Worm (Caenorhabditis elegans) whole organism, young adult: ENCODE measurements around the gene rpap-2.

Experiments used
- C06A6.2 ChIP-seq: fragments of 200-800 bp; sonication (Bioruptor generic); conservative IDR thresholded peaks from 2 replicates; pipeline ENCODE4 v1.3.6; 2022; ENCODE audit warnings: missing genetic modification characterization, missing compliant biosample characterization
- F23B12.7 ChIP-seq: sonication (generic microtip); optimal IDR thresholded peaks from 2 replicates; lab custom pipeline; 2017; ENCODE audit warnings: missing genetic modification characterization, mild to moderate bottlenecking, missing compliant biosample characterization, antibody characterized with exemption, moderate library complexity; ENCODE audit not compliant: insufficient read depth
- F33H1.4 ChIP-seq: fragments of 200-800 bp; sonication (Bioruptor generic); IDR thresholded peaks from 2 replicates; pipeline ENCODE4 v1.3.6; 2022; ENCODE audit warnings: missing genetic modification reagents, missing genetic modification characterization, missing compliant biosample characterization
- F52B5.7 ChIP-seq: sonication (generic microtip); optimal IDR thresholded peaks from 2 replicates; lab custom pipeline; 2016; ENCODE audit warnings: mild to moderate bottlenecking, missing genetic modification characterization, missing compliant biosample characterization
- T26A5.8 ChIP-seq: sonication (generic microtip); optimal IDR thresholded peaks from 2 replicates; lab custom pipeline; 2016; ENCODE audit warnings: missing genetic modification characterization, missing compliant biosample characterization
- Y56A3A.18 ChIP-seq: fragments of 200-800 bp; sonication (Bioruptor generic); IDR thresholded peaks from 2 replicates; pipeline ENCODE4 v1.3.6; 2022; ENCODE audit warnings: missing genetic modification reagents, missing genetic modification characterization, missing compliant biosample characterization
- Y95B8A.8 ChIP-seq: fragments of 200-800 bp; sonication (Bioruptor generic); IDR thresholded peaks from 2 replicates; pipeline ENCODE4 v1.3.6; 2022; ENCODE audit warnings: missing genetic modification reagents, missing genetic modification characterization, missing compliant biosample characterization
- ZK185.1 ChIP-seq: sonication (generic microtip); optimal IDR thresholded peaks from 2 replicates; lab custom pipeline; 2016; ENCODE audit warnings: mild to moderate bottlenecking, missing genetic modification characterization, missing compliant biosample characterization; ENCODE audit not compliant: poor library complexity, severe bottlenecking
- aptf-2 ChIP-seq: fragments of 200-800 bp; sonication (Bioruptor generic); conservative IDR thresholded peaks from 2 replicates; pipeline ENCODE4 v1.3.6; 2022; ENCODE audit warnings: missing genetic modification reagents, missing genetic modification characterization, missing compliant biosample characterization
- aptf-3 ChIP-seq: fragments of 200-800 bp; sonication (Bioruptor generic); IDR thresholded peaks from 2 replicates; pipeline ENCODE4 v1.3.6; 2022; ENCODE audit warnings: missing genetic modification characterization, missing compliant biosample characterization
- attf-3 ChIP-seq: fragments of 200-800 bp; sonication (Bioruptor generic); conservative IDR thresholded peaks from 2 replicates; pipeline ENCODE4 v1.3.6; 2022; ENCODE audit warnings: missing genetic modification reagents, missing genetic modification characterization, missing compliant biosample characterization
- attf-6 ChIP-seq: fragments of 200-800 bp; sonication (Bioruptor generic); IDR thresholded peaks from 2 replicates; pipeline ENCODE4 v1.3.6; 2022; ENCODE audit warnings: missing genetic modification reagents, missing genetic modification characterization, missing compliant biosample characterization
- bed-2 ChIP-seq: fragments of 200-800 bp; sonication (Bioruptor generic); IDR thresholded peaks from 2 replicates; pipeline ENCODE4 v1.3.6; 2022; ENCODE audit warnings: missing genetic modification reagents, missing genetic modification characterization, missing compliant biosample characterization
- ccch-3 ChIP-seq: fragments of 200-800 bp; sonication (Bioruptor generic); optimal IDR thresholded peaks from 2 replicates; lab custom pipeline; 2018; ENCODE audit warnings: mild to moderate bottlenecking, missing genetic modification characterization, missing compliant biosample characterization
- cebp-2 ChIP-seq: fragments of 200-800 bp; sonication (Bioruptor generic); IDR thresholded peaks from 2 replicates; pipeline ENCODE4 v1.3.6; 2022; ENCODE audit warnings: missing genetic modification characterization, missing compliant biosample characterization
- ceh-40 ChIP-seq: fragments of 200-800 bp; sonication (Bioruptor generic); IDR thresholded peaks from 2 replicates; pipeline ENCODE4 v1.3.6; 2022; ENCODE audit warnings: missing genetic modification characterization, missing compliant biosample characterization
- ceh-79 ChIP-seq: sonication (generic microtip); optimal IDR thresholded peaks from 2 replicates; lab custom pipeline; 2017; ENCODE audit warnings: mild to moderate bottlenecking, missing genetic modification characterization, missing compliant biosample characterization
- chd-7 ChIP-seq: sonication (generic microtip); optimal IDR thresholded peaks from 2 replicates; lab custom pipeline; 2016; ENCODE audit warnings: mild to moderate bottlenecking, missing genetic modification characterization, moderate library complexity, missing compliant biosample characterization
- egl-18 ChIP-seq: fragments of 200-800 bp; sonication (Bioruptor generic); IDR thresholded peaks from 2 replicates; pipeline ENCODE4 v1.3.6; 2022; ENCODE audit warnings: missing genetic modification reagents, missing genetic modification characterization, missing compliant biosample characterization
- gei-17 ChIP-seq: fragments of 200-800 bp; sonication (Bioruptor generic); optimal IDR thresholded peaks from 2 replicates; lab custom pipeline; 2018; ENCODE audit warnings: mild to moderate bottlenecking, missing genetic modification characterization, missing compliant biosample characterization
- lag-1 ChIP-seq: fragments of 200-800 bp; sonication (Bioruptor generic); IDR thresholded peaks from 2 replicates; pipeline ENCODE4 v1.3.6; 2022; ENCODE audit warnings: missing genetic modification reagents, missing genetic modification characterization, missing compliant biosample characterization
- lin-35 ChIP-seq, 3 experiments: fragments of 150-350 bp in 2 of 3; sonication (generic microtip) in 1 of 3; optimal IDR thresholded peaks; 2 replicates each; lab custom pipeline; 2014 to 2018; ENCODE audit warnings: missing biosample characterization in 3 of 3, missing genetic modification characterization in 3 of 3, missing genetic modification reagents in 3 of 3
- lsy-27 ChIP-seq: sonication (generic microtip); optimal IDR thresholded peaks from 2 replicates; lab custom pipeline; 2017; ENCODE audit warnings: missing genetic modification characterization, mild to moderate bottlenecking, missing compliant biosample characterization, antibody characterized with exemption, missing genotype, borderline replicate concordance; ENCODE audit not compliant: insufficient read depth
- madf-6 ChIP-seq: fragments of 200-800 bp; sonication (Bioruptor generic); IDR thresholded peaks from 2 replicates; pipeline ENCODE4 v1.3.6; 2022; ENCODE audit warnings: missing genetic modification reagents, missing genetic modification characterization, missing compliant biosample characterization
- mcd-1 ChIP-seq: fragments of 200-800 bp; sonication (Bioruptor generic); IDR thresholded peaks from 2 replicates; pipeline ENCODE4 v1.3.6; 2022; ENCODE audit warnings: missing genetic modification reagents, missing genetic modification characterization, missing compliant biosample characterization
- mes-4 ChIP-seq: sonication (generic microtip); optimal IDR thresholded peaks from 2 replicates; lab custom pipeline; 2016; ENCODE audit warnings: missing genotype, missing genetic modification characterization, missing compliant biosample characterization
- mxl-1 ChIP-seq: sonication (generic microtip); optimal IDR thresholded peaks from 2 replicates; lab custom pipeline; 2016; ENCODE audit warnings: missing genetic modification characterization, missing compliant biosample characterization
- nfyb-1 ChIP-seq: fragments of 200-800 bp; sonication (Bioruptor generic); IDR thresholded peaks from 2 replicates; pipeline ENCODE4 v1.3.6; 2022; ENCODE audit warnings: missing genetic modification reagents, missing genetic modification characterization, missing compliant biosample characterization
- nhr-120 ChIP-seq: fragments of 200-800 bp; sonication (Bioruptor generic); IDR thresholded peaks from 2 replicates; pipeline ENCODE4 v1.3.6; 2022; ENCODE audit warnings: missing genetic modification characterization, missing compliant biosample characterization
- nhr-27 ChIP-seq: fragments of 200-800 bp; sonication (Bioruptor generic); optimal IDR thresholded peaks from 2 replicates; lab custom pipeline; 2018; ENCODE audit warnings: mild to moderate bottlenecking, missing genetic modification characterization, moderate library complexity, missing compliant biosample characterization
- nhr-90 ChIP-seq: sonication (generic microtip); optimal IDR thresholded peaks from 2 replicates; lab custom pipeline; 2016; ENCODE audit warnings: missing genotype, mild to moderate bottlenecking, missing genetic modification characterization, missing compliant biosample characterization
- pha-4 ChIP-seq: fragments of 150-350 bp; sonication (generic microtip); optimal IDR thresholded peaks from 2 replicates; lab custom pipeline; 2014; ENCODE audit warnings: missing biosample characterization, missing genetic modification reagents, missing genetic modification characterization
- rcor-1 ChIP-seq: fragments of 200-800 bp; sonication (Bioruptor generic); IDR thresholded peaks from 2 replicates; pipeline ENCODE4 v1.3.6; 2022; ENCODE audit warnings: missing genetic modification reagents, missing genetic modification characterization, missing compliant biosample characterization
- repo-1 ChIP-seq: sonication (generic microtip); optimal IDR thresholded peaks from 2 replicates; lab custom pipeline; 2017; ENCODE audit warnings: mild to moderate bottlenecking, missing genetic modification characterization, missing compliant biosample characterization
- rpc-1 ChIP-seq, 2 experiments: fragments of 150-350 bp in 1 of 2; sonication (generic microtip) in 1 of 2; optimal IDR thresholded peaks; 2 replicates each; lab custom pipeline; 2014 to 2018; ENCODE audit warnings: missing biosample characterization in 1 of 2, missing genetic modification characterization in 1 of 2, missing genetic modification reagents in 1 of 2, missing genotype in 1 of 2
- sea-2 ChIP-seq: fragments of 200-800 bp; sonication (Bioruptor generic); IDR thresholded peaks from 2 replicates; pipeline ENCODE4 v1.3.6; 2022; ENCODE audit warnings: missing genetic modification characterization, missing compliant biosample characterization
- tlf-1 ChIP-seq: fragments of 200-800 bp; sonication (Bioruptor generic); optimal IDR thresholded peaks from 2 replicates; lab custom pipeline; 2018; ENCODE audit warnings: mild to moderate bottlenecking, missing genetic modification characterization, missing compliant biosample characterization
- unc-130 ChIP-seq: sonication (generic microtip); optimal IDR thresholded peaks from 2 replicates; lab custom pipeline; 2016; ENCODE audit warnings: missing genetic modification reagents, missing genetic modification characterization, missing compliant biosample characterization
- zim-3 ChIP-seq: sonication (generic microtip); optimal IDR thresholded peaks from 2 replicates; lab custom pipeline; 2017; ENCODE audit warnings: mild to moderate bottlenecking, missing genetic modification characterization, moderate library complexity, missing compliant biosample characterization
- ztf-18 ChIP-seq: sonication (generic microtip); optimal IDR thresholded peaks from 2 replicates; lab custom pipeline; 2016; ENCODE audit warnings: missing genotype, mild to moderate bottlenecking, missing genetic modification characterization, missing compliant biosample characterization
- ztf-22 ChIP-seq: fragments of 200-800 bp; sonication (Bioruptor generic); optimal IDR thresholded peaks from 2 replicates; lab custom pipeline; 2018; ENCODE audit warnings: mild to moderate bottlenecking, missing genetic modification characterization, moderate library complexity, missing compliant biosample characterization
- ztf-25 ChIP-seq: fragments of 200-800 bp; sonication (Bioruptor generic); IDR thresholded peaks from 2 replicates; pipeline ENCODE4 v1.3.6; 2022; ENCODE audit warnings: missing genetic modification reagents, missing genetic modification characterization, missing compliant biosample characterization
- ztf-28 ChIP-seq: fragments of 200-800 bp; sonication (Bioruptor generic); IDR thresholded peaks from 2 replicates; pipeline ENCODE4 v1.3.6; 2022; ENCODE audit warnings: missing genetic modification reagents, missing genetic modification characterization, missing compliant biosample characterization
- ztf-3 ChIP-seq: fragments of 200-800 bp; sonication (Bioruptor generic); optimal IDR thresholded peaks from 2 replicates; lab custom pipeline; 2018; ENCODE audit warnings: mild to moderate bottlenecking, missing genetic modification characterization, missing compliant biosample characterization
- ztf-6 ChIP-seq: fragments of 200-800 bp; sonication (Bioruptor generic); IDR thresholded peaks from 2 replicates; pipeline ENCODE4 v1.3.6; 2022; ENCODE audit warnings: missing genetic modification reagents, missing genetic modification characterization, missing compliant biosample characterization

The rpap-2 gene

DNA sequence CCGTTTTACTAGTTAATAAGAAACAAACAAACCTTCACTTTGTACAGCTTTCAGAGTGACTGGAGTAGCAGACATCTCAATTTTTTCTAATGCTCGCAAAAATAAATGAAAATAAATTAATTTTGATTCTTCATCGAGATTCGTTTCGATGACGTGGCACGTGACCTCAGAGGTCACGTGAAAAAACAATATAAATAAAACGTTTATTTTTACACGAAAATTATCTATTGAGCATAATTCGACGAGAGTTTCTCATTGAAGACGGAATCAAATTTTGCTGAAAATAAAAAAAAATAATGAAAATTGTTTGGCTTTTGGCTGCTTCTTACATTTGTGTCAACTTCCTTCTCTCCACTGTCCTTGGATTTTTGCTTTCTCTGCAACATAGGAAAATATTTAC lies 34.1 kb downstream of the rpap-2 start, which contains the start of gene rpn-6.2:
Gene rpn-6.2 (minus strand): TSS at position 101 of the 400 bp plus-strand sequence.
- no peak for TF ChIP-seq nhr-120
- no peak for TF ChIP-seq ztf-6 (GFP tag; lab: Robert Waterston, UW)
- TF ChIP-seq T26A5.8 (tag; lab: Kevin White, UChicago): no peak
- no peak for TF ChIP-seq repo-1
- no peak for TF ChIP-seq ceh-79 (tag; lab: Kevin White, UChicago)
- TF ChIP-seq F52B5.7 (tag; lab: Kevin White, UChicago): no peak
- no peak for TF ChIP-seq lsy-27
- no peak for TF ChIP-seq unc-130 (GFP tag; lab: Kevin White, UChicago)
- no peak for TF ChIP-seq Y95B8A.8 (GFP tag; lab: Robert Waterston, UW)
- TF ChIP-seq rpc-1 (optimal IDR thresholded peaks at IDR 0.05; lab: Kevin White, UChicago): no peak
- no peak for TF ChIP-seq rpc-1 (tag; optimal IDR thresholded peaks at IDR 0.05; lab: Kevin White, UChicago)
- TF ChIP-seq, all 124 proteins: peak for 0

DNA sequence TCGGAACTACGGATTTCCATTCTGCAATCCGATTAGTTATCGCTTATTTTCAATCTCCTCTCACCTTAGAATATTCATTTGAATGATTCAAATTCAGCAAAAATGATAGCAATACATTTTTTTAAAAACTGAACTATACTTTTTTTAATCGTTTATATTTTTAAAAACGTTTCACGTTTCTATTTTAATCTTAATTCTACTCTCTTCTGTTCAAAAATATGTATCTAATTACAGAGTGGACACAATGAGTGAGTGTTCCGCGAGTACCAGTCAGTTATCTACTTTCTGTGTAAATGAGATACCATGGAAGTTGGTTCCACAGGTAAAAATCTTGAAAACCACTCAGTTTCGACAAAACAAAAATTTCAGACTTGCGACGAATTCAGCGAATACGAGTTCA lies 34.8 kb downstream of the rpap-2 start, which contains the start of the genes F59B2.15 and zif-1:
Gene F59B2.15 (minus strand): TSS at position 101 of the 400 bp plus-strand sequence.
Gene zif-1 (plus strand): TSS at position 235 of the 400 bp plus-strand sequence.
- TF ChIP-seq Y56A3A.18 (GFP tag; lab: Robert Waterston, UW) (no peak), gei-17 (GFP tag; lab: Kevin White, UChicago) (no peak), cebp-2 (no peak), mes-4 (tag; lab: Kevin White, UChicago) (no peak), C06A6.2 (GFP tag; lab: Robert Waterston, UW) (no peak), nhr-120 (no peak), nhr-27 (tag; lab: Kevin White, UChicago) (no peak), ztf-25 (no peak), F33H1.4 (GFP tag; lab: Robert Waterston, UW) (no peak), lag-1 (GFP tag; lab: Robert Waterston, UW) (no peak)

DNA sequence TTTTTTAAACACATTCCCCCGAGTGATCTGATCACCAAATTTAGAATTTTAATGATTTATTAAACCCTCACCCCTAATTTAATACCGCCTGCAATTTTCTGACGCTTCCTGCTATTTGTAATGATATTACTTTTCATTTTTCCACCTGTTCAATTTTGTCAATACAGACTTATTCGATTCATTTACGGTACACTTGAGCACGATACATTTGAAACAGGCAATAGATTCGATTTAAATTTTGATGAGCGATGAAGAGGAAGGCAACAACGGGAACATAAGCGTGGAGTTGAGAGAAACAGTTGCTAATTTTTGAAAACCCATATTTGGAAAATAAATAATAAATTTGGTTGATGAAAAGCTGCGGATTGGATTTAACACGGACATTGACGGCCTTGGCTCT lies 36.9 kb downstream of the rpap-2 start:
- TF ChIP-seq ccch-3 (GFP tag; lab: Kevin White, UChicago) (no peak), aptf-2 (GFP tag; lab: Robert Waterston, UW) (no peak), F23B12.7 (tag; lab: Kevin White, UChicago) (no peak), nfyb-1 (GFP tag; lab: Robert Waterston, UW) (no peak), pha-4 (tag; lab: Kevin White, UChicago) (no peak), ztf-3 (no peak), rcor-1 (GFP tag; lab: Robert Waterston, UW) (no peak), zim-3 (no peak), tlf-1 (GFP tag; lab: Kevin White, UChicago) (peak; percentile 20), C06A6.2 (GFP tag; lab: Robert Waterston, UW) (no peak), egl-18 (GFP tag; lab: Robert Waterston, UW) (no peak), ztf-18 (tag; lab: Kevin White, UChicago) (no peak), sea-2 (GFP tag; lab: Robert Waterston, UW) (no peak), ZK185.1 (no peak), T26A5.8 (tag; lab: Kevin White, UChicago) (no peak), lsy-27 (no peak), F52B5.7 (tag; lab: Kevin White, UChicago) (peak; percentile 9), bed-2 (GFP tag; lab: Robert Waterston, UW) (no peak), madf-6 (no peak; the same call in 1 of the 2 replicates), mxl-1 (tag; lab: Kevin White, UChicago) (no peak), chd-7 (no peak), aptf-3 (GFP tag; lab: Robert Waterston, UW) (no peak), ztf-28 (GFP tag; lab: Robert Waterston, UW) (no peak), attf-6 (GFP tag; lab: Robert Waterston, UW) (no peak), nhr-90 (tag; lab: Kevin White, UChicago) (no peak), Y56A3A.18 (GFP tag; lab: Robert Waterston, UW) (no peak), lin-35 (GFP tag; optimal IDR thresholded peaks at IDR 0.05; lab: Kevin White, UChicago) (no peak), mcd-1 (GFP tag; lab: Robert Waterston, UW) (no peak), cebp-2 (no peak), ceh-40 (GFP tag; lab: Robert Waterston, UW) (no peak), ztf-22 (GFP tag; lab: Kevin White, UChicago) (no peak), F33H1.4 (GFP tag; lab: Robert Waterston, UW) (no peak), attf-3 (no peak)
